Worm (Caenorhabditis elegans) whole organism, L4 larva: ENCODE results near the gene Y97E10C.1.

Experiments used
- R02D3.7 ChIP-seq: fragments of 150-350 bp; sonication (generic microtip); optimal IDR thresholded peaks from 3 replicates; lab custom pipeline; 2014; ENCODE audit warnings: missing biosample characterization, missing genetic modification characterization
- attf-4 ChIP-seq: sonication (generic microtip); optimal IDR thresholded peaks from 3 replicates; lab custom pipeline; 2017; ENCODE audit warnings: missing biosample characterization, missing genetic modification characterization
- ceh-20 ChIP-seq: fragments of 200-800 bp; sonication (Bioruptor generic); IDR thresholded peaks from 2 replicates; pipeline ENCODE4 v1.3.6; 2022; ENCODE audit warnings: missing genetic modification reagents, missing genetic modification characterization, missing compliant biosample characterization
- ces-1 ChIP-seq: fragments of 150-350 bp; sonication (generic microtip); optimal IDR thresholded peaks from 4 replicates; lab custom pipeline; 2014; ENCODE audit warnings: missing biosample characterization, missing genetic modification reagents, missing genetic modification characterization
- dpl-1 ChIP-seq: fragments of 150-350 bp; optimal IDR thresholded peaks from 2 replicates; lab custom pipeline; 2014; ENCODE audit warnings: missing biosample characterization, missing genetic modification reagents, missing genetic modification characterization
- gei-8 ChIP-seq: fragments of 200-800 bp; sonication (Bioruptor generic); optimal IDR thresholded peaks from 2 replicates; lab custom pipeline; 2018; ENCODE audit warnings: mild to moderate bottlenecking, missing genetic modification characterization, missing compliant biosample characterization
- mdl-1 ChIP-seq, 2 experiments: fragments of 150-350 bp in 1 of 2; sonication (generic microtip) in 1 of 2; optimal IDR thresholded peaks; 2 replicates each; lab custom pipeline; 2014 to 2017; ENCODE audit warnings: missing biosample characterization in 2 of 2, missing genetic modification characterization in 2 of 2
- tag-97 ChIP-seq: fragments of 200-800 bp; sonication (Bioruptor generic); IDR thresholded peaks from 2 replicates; pipeline ENCODE4 v1.3.6; 2022; ENCODE audit warnings: missing genetic modification characterization, missing compliant biosample characterization

ce11 chrV:7778999-7779398 is 50.3 kb downstream of the Y97E10C.1 start:
- TF ChIP-seq tag-97 = no peak
- TF ChIP-seq attf-4 (tag; lab: Kevin White, UChicago) = no peak
- no peak for TF ChIP-seq R02D3.7 (tag; lab: Kevin White, UChicago)
- no peak for TF ChIP-seq gei-8 (GFP tag; lab: Kevin White, UChicago)
- no peak for TF ChIP-seq dpl-1
- no peak for TF ChIP-seq mdl-1 (tag; optimal IDR thresholded peaks at IDR 0.05; lab: Kevin White, UChicago)
- no peak for TF ChIP-seq ceh-20 (GFP tag; lab: Robert Waterston, UW)
- TF ChIP-seq ces-1 (GFP tag; lab: Kevin White, UChicago) = no peak
